Fruit fly (Drosophila melanogaster) whole organism, embryonic: ENCODE results near the gene Sfp33A3.
A peak's percentile ranks its signal among the peaks of the same experiment; 100 is the strongest.

Source experiments
- B-H2 ChIP-seq: fragments of 200-800 bp; sonication (Bioruptor generic); optimal IDR thresholded peaks from 2 replicates; lab custom pipeline; 2018; ENCODE audit warnings: missing biosample characterization, mild to moderate bottlenecking, missing genetic modification characterization
- Bdp1 ChIP-seq: fragments of 200-800 bp; sonication (Bioruptor generic); optimal IDR thresholded peaks from 3 replicates; lab custom pipeline; 2016; ENCODE audit warnings: missing biosample characterization, missing genetic modification characterization
- CG10274 ChIP-seq: fragments of 200-800 bp; sonication (Bioruptor generic); optimal IDR thresholded peaks from 3 replicates; lab custom pipeline; 2017; ENCODE audit warnings: missing biosample characterization, mild to moderate bottlenecking, missing genetic modification characterization
- CG12104 ChIP-seq: fragments of 200-800 bp; sonication (Bioruptor generic); optimal IDR thresholded peaks from 3 replicates; lab custom pipeline; 2016; ENCODE audit warnings: missing biosample characterization, missing genetic modification characterization
- CG15011 ChIP-seq: fragments of 200-800 bp; sonication (Bioruptor generic); optimal IDR thresholded peaks from 3 replicates; lab custom pipeline; 2018; ENCODE audit warnings: missing biosample characterization, mild to moderate bottlenecking, missing genetic modification characterization
- CG32532 ChIP-seq: fragments of 200-800 bp; sonication (Bioruptor generic); IDR thresholded peaks from 2 replicates; pipeline ENCODE4 v1.3.6; 2022; ENCODE audit warnings: missing biosample characterization, missing genetic modification characterization
- CG4820 ChIP-seq: fragments of 200-800 bp; sonication (Bioruptor generic); optimal IDR thresholded peaks from 3 replicates; lab custom pipeline; 2016; ENCODE audit warnings: missing biosample characterization, missing genetic modification characterization
- CG6813 ChIP-seq: fragments of 200-800 bp; sonication (Bioruptor generic); optimal IDR thresholded peaks from 2 replicates; lab custom pipeline; 2017; ENCODE audit warnings: missing biosample characterization, missing genetic modification characterization, mild to moderate bottlenecking, moderate library complexity, missing genetic modification reagents
- CG7372 ChIP-seq: fragments of 200-800 bp; sonication (Bioruptor generic); IDR thresholded peaks from 2 replicates; pipeline ENCODE4 v1.3.6; 2022; ENCODE audit warnings: missing biosample characterization, missing genetic modification characterization
- CG9437 ChIP-seq: fragments of 200-800 bp; sonication (Bioruptor generic); optimal IDR thresholded peaks from 2 replicates; lab custom pipeline; 2018; ENCODE audit warnings: missing biosample characterization, mild to moderate bottlenecking, missing genetic modification characterization
- CkIIα-i1 ChIP-seq: fragments of 200-800 bp; sonication (Bioruptor generic); IDR thresholded peaks from 2 replicates; pipeline ENCODE4 v1.3.6; 2022; ENCODE audit warnings: missing biosample characterization, missing genetic modification characterization
- CoRest ChIP-seq: fragments of 200-800 bp; sonication (Bioruptor generic); optimal IDR thresholded peaks from 3 replicates; lab custom pipeline; 2018; ENCODE audit warnings: missing biosample characterization, mild to moderate bottlenecking, missing genetic modification characterization, moderate library complexity
- D19A ChIP-seq: fragments of 200-800 bp; optimal IDR thresholded peaks from 3 replicates; lab custom pipeline; 2019; ENCODE audit warnings: missing biosample characterization, mild to moderate bottlenecking, missing genetic modification characterization, moderate library complexity
- Dad ChIP-seq: fragments of 200-800 bp; sonication (Bioruptor generic); optimal IDR thresholded peaks from 3 replicates; lab custom pipeline; 2016; ENCODE audit warnings: missing biosample characterization, missing genetic modification characterization
- Deaf1 ChIP-seq: fragments of 200-800 bp; optimal IDR thresholded peaks from 3 replicates; lab custom pipeline; 2019; ENCODE audit warnings: missing biosample characterization, mild to moderate bottlenecking, missing genetic modification characterization, moderate library complexity
- Dfd ChIP-seq, 2 experiments: fragments of >200 bp; optimal IDR thresholded peaks; 2 replicates each; lab custom pipeline; 2017; ENCODE audit warnings: missing biosample characterization in 2 of 2, missing genetic modification characterization in 2 of 2
- Dp ChIP-seq: fragments of 200-800 bp; sonication (Bioruptor generic); optimal IDR thresholded peaks from 2 replicates; lab custom pipeline; 2018; ENCODE audit warnings: missing biosample characterization, mild to moderate bottlenecking, missing genetic modification characterization, moderate library complexity
- Drgx ChIP-seq: fragments of 200-800 bp; sonication (Bioruptor generic); IDR thresholded peaks from 2 replicates; pipeline ENCODE4 v1.3.6; 2022; ENCODE audit warnings: missing biosample characterization, missing genetic modification characterization
- E2f1 ChIP-seq: fragments of 200-800 bp; sonication (Bioruptor generic); IDR thresholded peaks from 2 replicates; pipeline ENCODE4 v1.3.6; 2022; ENCODE audit warnings: missing biosample characterization, missing genetic modification characterization
- Elba2 ChIP-seq: fragments of 200-800 bp; sonication (Bioruptor generic); optimal IDR thresholded peaks from 3 replicates; lab custom pipeline; 2016; ENCODE audit warnings: missing biosample characterization, missing genetic modification characterization
- Gsc ChIP-seq: fragments of 200-800 bp; sonication (Bioruptor generic); IDR thresholded peaks from 2 replicates; pipeline ENCODE4 v1.3.6; 2022; ENCODE audit warnings: missing biosample characterization, missing genetic modification characterization
- HLH54F ChIP-seq: fragments of 200-800 bp; sonication (Bioruptor generic); optimal IDR thresholded peaks from 3 replicates; lab custom pipeline; 2016; ENCODE audit warnings: missing biosample characterization, missing genetic modification characterization
- Hey ChIP-seq: fragments of 200-800 bp; sonication (Bioruptor generic); optimal IDR thresholded peaks from 3 replicates; lab custom pipeline; 2018; ENCODE audit warnings: missing biosample characterization, mild to moderate bottlenecking, missing genetic modification characterization
- Hr39 ChIP-seq: fragments of >200 bp; optimal IDR thresholded peaks from 2 replicates; lab custom pipeline; 2017
- Lim3 ChIP-seq: fragments of 200-800 bp; sonication (Bioruptor generic); IDR thresholded peaks from 2 replicates; pipeline ENCODE4 v1.3.6; 2022; ENCODE audit warnings: missing biosample characterization, missing genetic modification characterization
- NFAT ChIP-seq: fragments of 200-800 bp; sonication (Bioruptor generic); IDR thresholded peaks from 2 replicates; pipeline ENCODE4 v1.3.6; 2022; ENCODE audit warnings: missing biosample characterization, missing genetic modification characterization
- NK7.1 ChIP-seq: fragments of 200-800 bp; sonication (Bioruptor generic); optimal IDR thresholded peaks from 3 replicates; lab custom pipeline; 2016; ENCODE audit warnings: missing biosample characterization, missing genetic modification characterization
- Neu2 ChIP-seq: fragments of 200-800 bp; sonication (Bioruptor generic); optimal IDR thresholded peaks from 3 replicates; lab custom pipeline; 2016; ENCODE audit warnings: missing biosample characterization, missing genetic modification characterization, borderline replicate concordance
- Nf-YA ChIP-seq: fragments of 200-800 bp; sonication (Bioruptor generic); IDR thresholded peaks from 2 replicates; pipeline ENCODE4 v1.3.6; 2022; ENCODE audit warnings: missing biosample characterization, missing genetic modification characterization
- Oaz ChIP-seq: fragments of 200-800 bp; sonication (Bioruptor generic); IDR thresholded peaks from 2 replicates; pipeline ENCODE4 v1.3.6; 2022; ENCODE audit warnings: missing biosample characterization, missing genetic modification characterization
- Optix ChIP-seq: fragments of 200-800 bp; sonication (Bioruptor generic); IDR thresholded peaks from 3 replicates; pipeline ENCODE4 v1.3.6; 2022; ENCODE audit warnings: missing biosample characterization, missing genetic modification characterization
- Sry-δ ChIP-seq: fragments of 200-800 bp; sonication (Bioruptor generic); optimal IDR thresholded peaks from 2 replicates; lab custom pipeline; 2016; ENCODE audit warnings: missing biosample characterization, missing genetic modification characterization
- Ssrp ChIP-seq: fragments of 200-800 bp; sonication (Bioruptor generic); optimal IDR thresholded peaks from 2 replicates; lab custom pipeline; 2018; ENCODE audit warnings: missing biosample characterization, mild to moderate bottlenecking, missing genetic modification characterization, moderate library complexity
- Vsx1 ChIP-seq: fragments of 200-800 bp; sonication (Bioruptor generic); optimal IDR thresholded peaks from 2 replicates; lab custom pipeline; 2017; ENCODE audit warnings: missing biosample characterization, mild to moderate bottlenecking, missing genetic modification characterization, missing genetic modification reagents
- abd-A ChIP-seq: fragments of 200-800 bp; sonication (Bioruptor generic); optimal IDR thresholded peaks from 3 replicates; lab custom pipeline; 2019; ENCODE audit warnings: missing biosample characterization, mild to moderate bottlenecking, missing genetic modification characterization, moderate library complexity
- crp ChIP-seq, 2 experiments: fragments of 200-800 bp; sonication (Bioruptor generic); optimal IDR thresholded peaks; 2 replicates in 1 of 2; 3 replicates in 1 of 2; lab custom pipeline; 2017; ENCODE audit warnings: missing biosample characterization in 2 of 2, missing genetic modification characterization in 2 of 2, mild to moderate bottlenecking in 1 of 2, moderate library complexity in 1 of 2
- gce ChIP-seq: fragments of 200-800 bp; sonication (Bioruptor generic); IDR thresholded peaks from 3 replicates; pipeline ENCODE4 v1.3.6; 2022; ENCODE audit warnings: missing biosample characterization, missing genetic modification characterization
- grau ChIP-seq: fragments of 200-800 bp; optimal IDR thresholded peaks from 3 replicates; lab custom pipeline; 2019; ENCODE audit warnings: missing biosample characterization, mild to moderate bottlenecking, missing genetic modification characterization, moderate library complexity
- gsb ChIP-seq: fragments of 200-800 bp; sonication (Bioruptor generic); IDR thresholded peaks from 2 replicates; pipeline ENCODE4 v1.3.6; 2022; ENCODE audit warnings: missing biosample characterization, missing genetic modification characterization
- lbe ChIP-seq: fragments of 200-800 bp; sonication (Bioruptor generic); optimal IDR thresholded peaks from 2 replicates; lab custom pipeline; 2016; ENCODE audit warnings: missing biosample characterization, mild to moderate bottlenecking, missing genetic modification characterization
- lola ChIP-seq, 3 experiments: fragments of >200 bp in 2 of 3; fragments of 200-800 bp in 1 of 3; sonication (Bioruptor generic) in 1 of 3; optimal IDR thresholded peaks; 2 replicates each; lab custom pipeline; 2017 to 2019; ENCODE audit warnings: missing biosample characterization in 3 of 3, missing genetic modification characterization in 3 of 3, mild to moderate bottlenecking in 1 of 3, moderate library complexity in 1 of 3
- nerfin-2 ChIP-seq: fragments of 200-800 bp; sonication (Bioruptor generic); IDR thresholded peaks from 2 replicates; pipeline ENCODE4 v1.3.6; 2022; ENCODE audit warnings: missing biosample characterization, missing genetic modification characterization; ENCODE audit not compliant: partially characterized antibody
- p53 ChIP-seq: fragments of 200-800 bp; sonication (Bioruptor generic); optimal IDR thresholded peaks from 2 replicates; lab custom pipeline; 2016; ENCODE audit warnings: missing biosample characterization, missing genetic modification characterization
- pho ChIP-seq: fragments of 200-800 bp; sonication (Bioruptor generic); optimal IDR thresholded peaks from 2 replicates; lab custom pipeline; 2016; ENCODE audit warnings: missing biosample characterization, missing genetic modification characterization
- prd ChIP-seq, 3 experiments: fragments of >200 bp in 2 of 3; fragments of 200-800 bp in 1 of 3; sonication (Bioruptor generic) in 1 of 3; optimal IDR thresholded peaks in 2 of 3; IDR thresholded peaks in 1 of 3; 2 replicates in 2 of 3; 3 replicates in 1 of 3; pipeline versions ENCODE4 v1.3.6 to Lab custom; 2017 to 2022; ENCODE audit warnings: missing biosample characterization in 1 of 3, missing genetic modification characterization in 1 of 3
- schlank ChIP-seq: fragments of 200-800 bp; sonication (Bioruptor generic); optimal IDR thresholded peaks from 2 replicates; lab custom pipeline; 2018; ENCODE audit warnings: missing biosample characterization, mild to moderate bottlenecking, missing genetic modification characterization
- slou ChIP-seq: fragments of 200-800 bp; sonication (Bioruptor generic); optimal IDR thresholded peaks from 3 replicates; lab custom pipeline; 2016; ENCODE audit warnings: missing biosample characterization, missing genetic modification characterization
- sr ChIP-seq: fragments of 200-800 bp; sonication (Bioruptor generic); IDR thresholded peaks from 3 replicates; pipeline ENCODE4 v1.3.6; 2022; ENCODE audit warnings: missing biosample characterization, missing genetic modification characterization
- tgo ChIP-seq: fragments of 200-800 bp; sonication (Bioruptor generic); IDR thresholded peaks from 3 replicates; pipeline ENCODE4 v1.3.6; 2022; ENCODE audit warnings: missing biosample characterization, missing genetic modification characterization
- trh ChIP-seq: fragments of 200-800 bp; sonication (Bioruptor generic); optimal IDR thresholded peaks from 2 replicates; lab custom pipeline; 2016; ENCODE audit warnings: missing biosample characterization, missing genetic modification characterization
- unc-4 ChIP-seq: fragments of 200-800 bp; sonication (Bioruptor generic); IDR thresholded peaks from 2 replicates; pipeline ENCODE4 v1.3.6; 2022; ENCODE audit warnings: missing biosample characterization, missing genetic modification characterization; ENCODE audit not compliant: partially characterized antibody

Sfp33A3 gene

DNA sequence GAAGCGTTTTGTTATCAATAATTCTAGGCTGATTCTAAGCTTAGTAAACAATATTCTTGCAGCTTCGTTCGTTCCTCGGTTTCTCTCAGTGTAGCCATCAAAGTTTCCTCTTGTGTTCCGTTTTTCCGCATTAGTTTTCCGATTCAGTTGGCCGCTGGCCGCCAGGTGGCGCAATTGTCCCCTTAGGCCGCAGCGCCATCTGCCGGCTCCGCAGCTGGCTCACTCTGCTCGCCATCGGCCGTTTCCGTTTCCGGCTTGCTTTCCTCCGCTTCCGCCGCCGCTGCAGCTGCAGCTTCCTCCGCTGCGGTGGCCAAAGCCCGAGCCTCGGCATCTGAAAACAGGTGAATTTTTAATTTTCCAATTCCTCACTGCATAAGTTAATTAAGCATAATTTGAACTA, 23.3 kb upstream of the Sfp33A3 start (continued):
- peak; percentile 31; the same call in 1 of the 2 replicates for TF ChIP-seq Drgx (GFP tag; lab: Robert Waterston, UW)
- peak; percentile 95; the same call in 2 of the 3 replicates for TF ChIP-seq sr (GFP tag; lab: Robert Waterston, UW)
- TF ChIP-seq Dp (GFP tag; lab: Kevin White, UChicago): peak; percentile 1
- peak; percentile 93 for TF ChIP-seq Dad (GFP tag; lab: Kevin White, UChicago)
- TF ChIP-seq abd-A (tag; lab: Kevin White, UChicago): peak; percentile 35
- peak; percentile 74 for TF ChIP-seq CkIIα-i1 (GFP tag; lab: Robert Waterston, UW)
- peak; percentile 92 for TF ChIP-seq CG10274 (GFP tag; lab: Kevin White, UChicago)
- peak; percentile 99 for TF ChIP-seq CG6813
- TF ChIP-seq crp (GFP tag; optimal IDR thresholded peaks at IDR 0.05; lab: Kevin White, UChicago): peak in 1 of 2 experiments; percentile 27
- TF ChIP-seq lola (GFP tag; optimal IDR thresholded peaks at IDR 0.05; lab: Kevin White, UChicago): peak in 1 of 3 experiments; percentile 78
- TF ChIP-seq tgo (GFP tag; lab: Robert Waterston, UW): peak; percentile 74
- TF ChIP-seq gce (GFP tag; lab: Robert Waterston, UW): peak; percentile 96
- TF ChIP-seq CG15011: peak; percentile 92
- TF ChIP-seq D19A: peak; percentile 77
- peak; percentile 93 for TF ChIP-seq Optix (GFP tag; lab: Robert Waterston, UW)
- TF ChIP-seq Vsx1 (GFP tag; lab: Kevin White, UChicago): peak; percentile 96
- peak; percentile 82 for TF ChIP-seq Bdp1 (GFP tag; lab: Kevin White, UChicago)
- peak; percentile 81 for TF ChIP-seq Ssrp (tag; lab: Kevin White, UChicago)
- TF ChIP-seq Gsc (GFP tag; lab: Robert Waterston, UW): no peak
- peak; percentile 91 for TF ChIP-seq NFAT (GFP tag; lab: Robert Waterston, UW)
- peak; percentile 80 for TF ChIP-seq CG7372
- TF ChIP-seq Neu2: peak; percentile 96
- peak; percentile 76 for TF ChIP-seq HLH54F (GFP tag; lab: Kevin White, UChicago)
- peak; percentile 89 for TF ChIP-seq CG12104
- peak; percentile 91 for TF ChIP-seq slou (GFP tag; lab: Kevin White, UChicago)
- peak; percentile 88 for TF ChIP-seq Hey (tag; lab: Kevin White, UChicago)
- TF ChIP-seq B-H2 (GFP tag; lab: Kevin White, UChicago): peak; percentile 80
- peak; percentile 87 for TF ChIP-seq CG9437 (GFP tag; lab: Kevin White, UChicago)
- TF ChIP-seq Lim3: peak; percentile 68; the same call in 1 of the 2 replicates
- peak; percentile 87 for TF ChIP-seq schlank
- TF ChIP-seq NK7.1 (GFP tag; lab: Kevin White, UChicago): peak; percentile 94
- no peak for TF ChIP-seq lbe (GFP tag; lab: Kevin White, UChicago)
- TF ChIP-seq Elba2: peak; percentile 91
- no peak for TF ChIP-seq Hr39 (lab: Kevin White, UChicago)
- peak; percentile 60 for TF ChIP-seq Deaf1 (tag; lab: Kevin White, UChicago)
- no peak for TF ChIP-seq unc-4 (GFP tag; lab: Robert Waterston, UW)
- TF ChIP-seq CG32532: peak; percentile 90
- peak; percentile 96 for TF ChIP-seq p53 (GFP tag; lab: Kevin White, UChicago)
- no peak for TF ChIP-seq prd (optimal IDR thresholded peaks at IDR 0.05; lab: Kevin White, UChicago)
- TF ChIP-seq prd (GFP tag; IDR thresholded peaks at IDR 0.05; lab: Robert Waterston, UW): peak; percentile 89
- peak; percentile 88 for TF ChIP-seq trh (GFP tag; lab: Kevin White, UChicago)
- peak; percentile 83 for TF ChIP-seq grau (tag; lab: Kevin White, UChicago)
- peak; percentile 79 for TF ChIP-seq Oaz (GFP tag; lab: Robert Waterston, UW)
- no peak for TF ChIP-seq Dfd (GFP tag; optimal IDR thresholded peaks at IDR 0.05; lab: Kevin White, UChicago)
- no peak for TF ChIP-seq nerfin-2 (GFP tag; lab: Robert Waterston, UW)
- peak; percentile 83 for TF ChIP-seq gsb
- peak; percentile 92 for TF ChIP-seq CG4820
- TF ChIP-seq pho (GFP tag; lab: Kevin White, UChicago): peak; percentile 69
- TF ChIP-seq Nf-YA (GFP tag; lab: Robert Waterston, UW): peak; percentile 90
- TF ChIP-seq E2f1 (GFP tag; lab: Robert Waterston, UW): peak; percentile 85
- TF ChIP-seq CoRest (tag; lab: Kevin White, UChicago): peak; percentile 80
- TF ChIP-seq Sry-δ (GFP tag; lab: Kevin White, UChicago): peak; percentile 64
